Worm (Caenorhabditis elegans) whole organism, midembryonic: Measurements from ENCODE around the gene F52E1.5.

Source experiments
- T22C8.4 ChIP-seq: fragments of 200-800 bp; sonication (Bioruptor generic); IDR thresholded peaks from 2 replicates; pipeline ENCODE4 v1.3.6; 2022; ENCODE audit warnings: missing genetic modification characterization, missing compliant biosample characterization
- flt-1 ChIP-seq: fragments of 200-800 bp; sonication (Bioruptor generic); IDR thresholded peaks from 2 replicates; pipeline ENCODE4 v1.3.6; 2022; ENCODE audit warnings: missing genetic modification characterization, missing compliant biosample characterization
- ref-1 ChIP-seq: fragments of 200-800 bp; sonication (Bioruptor generic); conservative IDR thresholded peaks from 2 replicates; pipeline ENCODE4 v1.3.6; 2022; ENCODE audit warnings: missing genetic modification reagents, missing genetic modification characterization, missing compliant biosample characterization
- ztf-29 ChIP-seq: fragments of 200-800 bp; sonication (Bioruptor generic); IDR thresholded peaks from 2 replicates; pipeline ENCODE4 v1.3.6; 2022; ENCODE audit warnings: missing genetic modification reagents, missing genetic modification characterization, missing compliant biosample characterization

ce11 chrV:8394357-8394850, 15.1 kb downstream of the F52E1.5 start, which contains the start of the genes pho-6 and F52E1.3:
- TF ChIP-seq ztf-29 (GFP tag; lab: Robert Waterston, UW) = no peak
- TF ChIP-seq flt-1 (GFP tag; lab: Robert Waterston, UW) = no peak
- no peak for TF ChIP-seq T22C8.4 (GFP tag; lab: Robert Waterston, UW)
- no peak for TF ChIP-seq ref-1 (GFP tag; lab: Robert Waterston, UW)
